Worm (Caenorhabditis elegans) whole organism, L1 larva: ENCODE results near the gene Y51H7C.13.
A peak's percentile ranks its signal among the peaks of the same experiment; 100 is the strongest.

ENCODE experiments used
- C16A3.4 ChIP-seq: fragments of 150-350 bp; optimal IDR thresholded peaks from 2 replicates; lab custom pipeline; 2014; ENCODE audit warnings: missing biosample characterization, missing genetic modification characterization
- aha-1 ChIP-seq: fragments of 150-350 bp; optimal IDR thresholded peaks from 2 replicates; lab custom pipeline; 2014; ENCODE audit warnings: missing biosample characterization, missing genetic modification characterization
- alr-1 ChIP-seq: fragments of 200-800 bp; sonication (Bioruptor generic); optimal IDR thresholded peaks from 2 replicates; lab custom pipeline; 2018; ENCODE audit warnings: borderline replicate concordance, mild to moderate bottlenecking, missing genetic modification characterization, missing compliant biosample characterization
- aly-2 ChIP-seq: fragments of 150-350 bp; optimal IDR thresholded peaks from 2 replicates; lab custom pipeline; 2014; ENCODE audit warnings: missing biosample characterization, missing genetic modification characterization
- blmp-1 ChIP-seq: fragments of 150-350 bp; optimal IDR thresholded peaks from 2 replicates; lab custom pipeline; 2014; ENCODE audit warnings: missing biosample characterization, missing genetic modification characterization
- ceh-63 ChIP-seq: fragments of 200-800 bp; sonication (Bioruptor generic); optimal IDR thresholded peaks from 2 replicates; lab custom pipeline; 2018; ENCODE audit warnings: mild to moderate bottlenecking, missing genetic modification characterization, missing compliant biosample characterization
- ceh-88 ChIP-seq: fragments of 200-800 bp; sonication (Bioruptor generic); IDR thresholded peaks from 2 replicates; pipeline ENCODE4 v1.3.6; 2022; ENCODE audit warnings: missing genetic modification characterization, missing compliant biosample characterization
- ceh-90 ChIP-seq: sonication (generic microtip); optimal IDR thresholded peaks from 2 replicates; lab custom pipeline; 2016; ENCODE audit warnings: missing genetic modification characterization, missing compliant biosample characterization
- dpl-1 ChIP-seq, 3 experiments: fragments of 150-350 bp in 2 of 3; sonication (generic microtip) in 1 of 3; optimal IDR thresholded peaks; 2 replicates each; lab custom pipeline; 2014 to 2017; ENCODE audit warnings: missing biosample characterization in 3 of 3, missing genetic modification characterization in 3 of 3, missing genetic modification reagents in 3 of 3
- dsc-1 ChIP-seq: sonication (generic microtip); optimal IDR thresholded peaks from 2 replicates; lab custom pipeline; 2016; ENCODE audit warnings: mild to moderate bottlenecking, missing genetic modification characterization, missing compliant biosample characterization
- efl-1 ChIP-seq, 4 experiments: fragments of 150-350 bp; optimal IDR thresholded peaks in 3 of 4; peaks in 1 of 4; 1 replicate in 1 of 4; 2 replicates in 3 of 4; lab custom pipeline; 2014; ENCODE audit warnings: missing biosample characterization in 2 of 4, missing genetic modification characterization in 2 of 4, missing genetic modification reagents in 2 of 4
- efl-3 ChIP-seq: fragments of 200-800 bp; sonication (Bioruptor generic); optimal IDR thresholded peaks from 2 replicates; lab custom pipeline; 2018; ENCODE audit warnings: mild to moderate bottlenecking, missing genetic modification characterization, missing compliant biosample characterization
- egl-13 ChIP-seq: sonication (generic microtip); optimal IDR thresholded peaks from 2 replicates; lab custom pipeline; 2016; ENCODE audit warnings: missing genotype, missing genetic modification reagents, missing genetic modification characterization, missing compliant biosample characterization
- fkh-8 ChIP-seq: sonication (generic microtip); optimal IDR thresholded peaks from 2 replicates; lab custom pipeline; 2016; ENCODE audit warnings: mild to moderate bottlenecking, missing genetic modification characterization, missing compliant biosample characterization
- hlh-17 ChIP-seq: fragments of 200-800 bp; sonication (Bioruptor generic); optimal IDR thresholded peaks from 2 replicates; lab custom pipeline; 2018; ENCODE audit warnings: missing genetic modification characterization, mild to moderate bottlenecking, missing compliant biosample characterization, moderate library complexity, borderline replicate concordance
- irx-1 ChIP-seq: sonication (generic microtip); optimal IDR thresholded peaks from 2 replicates; lab custom pipeline; 2016; ENCODE audit warnings: missing genetic modification characterization, missing compliant biosample characterization
- lin-14 ChIP-seq: fragments of 200-800 bp; sonication (Bioruptor generic); optimal IDR thresholded peaks from 2 replicates; lab custom pipeline; 2018; ENCODE audit warnings: mild to moderate bottlenecking, missing genetic modification characterization, moderate library complexity, missing compliant biosample characterization
- lin-39 ChIP-seq: fragments of 150-350 bp; optimal IDR thresholded peaks from 2 replicates; lab custom pipeline; 2014; ENCODE audit warnings: missing biosample characterization, missing genetic modification reagents, missing genetic modification characterization
- lsy-2 ChIP-seq, 2 experiments: fragments of 150-350 bp; optimal IDR thresholded peaks; 2 replicates each; lab custom pipeline; 2014; ENCODE audit warnings: missing biosample characterization in 2 of 2, missing genetic modification characterization in 2 of 2
- mdl-1 ChIP-seq, 2 experiments: fragments of 150-350 bp; optimal IDR thresholded peaks; 2 replicates each; lab custom pipeline; 2014 to 2017; ENCODE audit warnings: missing biosample characterization in 2 of 2, missing genetic modification characterization in 2 of 2, inconsistent platforms in 1 of 2
- mep-1 ChIP-seq: fragments of 150-350 bp; optimal IDR thresholded peaks from 2 replicates; lab custom pipeline; 2014; ENCODE audit warnings: missing biosample characterization, missing genetic modification characterization
- nhr-11 ChIP-seq: fragments of 150-350 bp; optimal IDR thresholded peaks from 2 replicates; lab custom pipeline; 2014; ENCODE audit warnings: missing biosample characterization, missing genetic modification characterization
- nhr-237 ChIP-seq: fragments of 150-350 bp; optimal IDR thresholded peaks from 2 replicates; lab custom pipeline; 2014; ENCODE audit warnings: missing biosample characterization, missing genetic modification characterization
- nhr-76 ChIP-seq: sonication (generic microtip); optimal IDR thresholded peaks from 2 replicates; lab custom pipeline; 2017; ENCODE audit warnings: missing biosample characterization, missing genetic modification characterization
- nhr-84 ChIP-seq: sonication (generic microtip); optimal IDR thresholded peaks from 2 replicates; lab custom pipeline; 2017; ENCODE audit warnings: missing biosample characterization, missing genetic modification characterization
- nhr-85 ChIP-seq: sonication (generic microtip); peaks from one replicate; lab custom pipeline; 2016; ENCODE audit warnings: missing genetic modification characterization, inconsistent platforms, missing compliant biosample characterization
- nhr-90 ChIP-seq: sonication (generic microtip); optimal IDR thresholded peaks from 2 replicates; lab custom pipeline; 2016; ENCODE audit warnings: mild to moderate bottlenecking, missing genetic modification characterization, missing compliant biosample characterization; ENCODE audit not compliant: poor library complexity
- pax-3 ChIP-seq: fragments of 200-800 bp; sonication (Bioruptor generic); optimal IDR thresholded peaks from 2 replicates; lab custom pipeline; 2018; ENCODE audit warnings: mild to moderate bottlenecking, missing genetic modification characterization, moderate library complexity, missing compliant biosample characterization
- pqm-1 ChIP-seq: sonication (generic microtip); optimal IDR thresholded peaks from 3 replicates; lab custom pipeline; 2017; ENCODE audit warnings: missing biosample characterization, missing genetic modification characterization
- rnt-1 ChIP-seq: sonication (generic microtip); optimal IDR thresholded peaks from 2 replicates; lab custom pipeline; 2016; ENCODE audit warnings: mild to moderate bottlenecking, missing genetic modification characterization, moderate library complexity, missing compliant biosample characterization
- snpc-4 ChIP-seq: fragments of 150-350 bp; optimal IDR thresholded peaks from 2 replicates; lab custom pipeline; 2014; ENCODE audit warnings: missing biosample characterization, missing genetic modification characterization
- snu-23 ChIP-seq: sonication (generic microtip); optimal IDR thresholded peaks from 2 replicates; lab custom pipeline; 2016; ENCODE audit warnings: missing genetic modification characterization, missing compliant biosample characterization
- tbx-2 ChIP-seq: sonication (generic microtip); optimal IDR thresholded peaks from 2 replicates; lab custom pipeline; 2016; ENCODE audit warnings: missing genetic modification characterization, missing compliant biosample characterization
- unc-86 ChIP-seq: sonication (generic microtip); optimal IDR thresholded peaks from 2 replicates; lab custom pipeline; 2016; ENCODE audit warnings: missing genetic modification characterization, missing compliant biosample characterization
- vab-15 ChIP-seq: sonication (generic microtip); optimal IDR thresholded peaks from 2 replicates; lab custom pipeline; 2017; ENCODE audit warnings: missing genotype, mild to moderate bottlenecking, missing genetic modification characterization, missing compliant biosample characterization
- zag-1 ChIP-seq: fragments of 150-350 bp; optimal IDR thresholded peaks from 2 replicates; lab custom pipeline; 2014; ENCODE audit warnings: missing biosample characterization, missing genetic modification characterization
- ztf-4 ChIP-seq: fragments of 150-350 bp; optimal IDR thresholded peaks from 2 replicates; lab custom pipeline; 2014; ENCODE audit warnings: missing biosample characterization, missing genetic modification characterization

Y51H7C.13 gene

DNA sequence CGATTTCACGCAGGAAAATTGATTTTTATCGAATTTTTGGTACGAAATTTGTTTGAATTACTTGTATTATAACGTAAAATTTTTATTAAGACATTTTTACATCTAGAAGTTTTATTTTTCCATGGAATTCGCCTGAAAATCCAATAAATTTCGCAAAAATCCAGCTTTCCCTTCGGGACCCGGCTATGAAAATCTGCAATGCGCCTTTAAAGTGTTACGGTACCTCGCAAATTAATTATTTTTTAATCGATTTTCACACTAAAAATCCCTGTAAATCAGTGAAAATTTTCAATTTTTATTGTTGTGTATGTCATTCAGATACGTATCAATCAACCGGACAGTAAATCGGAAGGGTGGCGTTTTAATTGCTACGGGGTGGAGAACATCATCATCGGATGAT is 34.6 kb upstream of the Y51H7C.13 start:
- TF ChIP-seq ceh-88 (GFP tag; lab: Robert Waterston, UW): no peak
- peak; percentile 11 for TF ChIP-seq blmp-1 (tag; lab: Kevin White, UChicago)

DNA sequence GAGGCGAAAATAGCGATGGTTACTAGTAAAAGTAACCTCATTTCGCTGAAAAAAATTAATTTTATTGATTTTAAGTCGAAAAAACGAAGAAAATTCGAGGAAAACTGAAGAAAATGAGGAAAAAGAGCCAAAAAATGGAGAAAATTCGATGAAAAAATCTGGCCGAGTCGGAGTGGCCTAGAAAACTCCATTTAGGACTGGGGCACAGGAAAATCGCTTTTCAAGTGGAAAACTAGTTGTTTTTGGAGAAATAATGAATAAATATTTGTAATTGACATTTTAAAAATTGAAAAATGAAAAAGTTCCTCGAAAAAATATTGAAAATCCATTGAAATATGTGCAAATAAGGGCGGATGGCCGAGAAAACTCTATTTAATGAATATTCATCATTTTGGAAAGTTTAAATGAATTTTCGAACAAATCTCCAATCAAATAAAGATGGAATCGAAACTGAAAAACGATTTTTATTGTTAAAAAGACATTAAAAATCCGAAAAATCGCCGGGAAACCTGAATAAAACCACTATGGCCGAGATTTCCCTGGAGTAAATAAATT is 34.0 kb upstream of the Y51H7C.13 start, which contains the start of gene emc-1:
Gene emc-1, minus strand, starts transcription at position 45 of the 555 bp plus-strand sequence.
- no peak for TF ChIP-seq aly-2
- peak; percentile 32 for TF ChIP-seq lin-14 (GFP tag; lab: Kevin White, UChicago)
- no peak for TF ChIP-seq pax-3
- peak; percentile 2 for TF ChIP-seq fkh-8 (tag; lab: Kevin White, UChicago)
- no peak for TF ChIP-seq efl-1 (optimal IDR thresholded peaks at IDR 0.05; lab: Kevin White, UChicago)
- TF ChIP-seq efl-1 (GFP tag; optimal IDR thresholded peaks at IDR 0.05 in 1 of 2; lab: Kevin White, UChicago): peak in 1 of 2 experiments; percentile 14
- TF ChIP-seq ceh-90 (tag; lab: Kevin White, UChicago): peak; percentile 76
- peak; percentile 8 for TF ChIP-seq nhr-90 (tag; lab: Kevin White, UChicago)
- peak; percentile 63 for TF ChIP-seq nhr-85
- peak in 1 of 3 experiments; percentile 14 for TF ChIP-seq dpl-1 (GFP tag; optimal IDR thresholded peaks at IDR 0.05; lab: Kevin White, UChicago)
- peak in 1 of 2 experiments; percentile 7 for TF ChIP-seq lsy-2 (tag; optimal IDR thresholded peaks at IDR 0.05; lab: Kevin White, UChicago)
- peak; percentile 45 for TF ChIP-seq irx-1 (tag; lab: Kevin White, UChicago)
- no peak for TF ChIP-seq aha-1 (tag; lab: Kevin White, UChicago)
- TF ChIP-seq rnt-1: peak; percentile 37
- peak; percentile 16 for TF ChIP-seq mep-1
- TF ChIP-seq ceh-63 (GFP tag; lab: Kevin White, UChicago): no peak
- TF ChIP-seq, all 84 proteins: peak for 11

DNA sequence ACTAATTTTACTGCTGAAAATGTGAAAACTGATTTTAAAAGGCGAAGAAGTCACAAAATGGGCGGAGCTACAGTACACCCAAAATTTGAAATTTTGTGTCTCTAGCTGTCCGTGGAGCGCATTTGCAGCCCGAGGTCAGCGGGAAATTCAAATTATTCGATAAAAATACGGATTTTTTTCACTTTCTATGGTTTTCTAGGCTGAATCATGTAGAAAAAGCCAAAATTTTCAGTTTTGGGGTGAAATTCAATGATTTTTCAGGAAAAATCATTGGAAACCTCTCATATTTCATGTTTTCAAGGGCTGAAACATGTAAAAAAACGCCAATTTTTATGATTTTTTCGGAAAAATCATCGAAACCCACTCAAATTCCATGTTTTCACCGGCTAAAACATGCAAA is 24.5 kb upstream of the Y51H7C.13 start:
- TF ChIP-seq lin-39 (tag; lab: Kevin White, UChicago) (no peak), dsc-1 (tag; lab: Kevin White, UChicago) (no peak), snu-23 (GFP tag; lab: Kevin White, UChicago) (no peak), snpc-4 (no peak), ztf-4 (tag; lab: Kevin White, UChicago) (no peak), hlh-17 (GFP tag; lab: Kevin White, UChicago) (no peak), ceh-88 (GFP tag; lab: Robert Waterston, UW) (no peak), egl-13 (tag; lab: Kevin White, UChicago) (no peak), nhr-11 (tag; lab: Kevin White, UChicago) (no peak), unc-86 (tag; lab: Kevin White, UChicago) (no peak), nhr-76 (tag; lab: Kevin White, UChicago) (no peak), rnt-1 (no peak)

DNA sequence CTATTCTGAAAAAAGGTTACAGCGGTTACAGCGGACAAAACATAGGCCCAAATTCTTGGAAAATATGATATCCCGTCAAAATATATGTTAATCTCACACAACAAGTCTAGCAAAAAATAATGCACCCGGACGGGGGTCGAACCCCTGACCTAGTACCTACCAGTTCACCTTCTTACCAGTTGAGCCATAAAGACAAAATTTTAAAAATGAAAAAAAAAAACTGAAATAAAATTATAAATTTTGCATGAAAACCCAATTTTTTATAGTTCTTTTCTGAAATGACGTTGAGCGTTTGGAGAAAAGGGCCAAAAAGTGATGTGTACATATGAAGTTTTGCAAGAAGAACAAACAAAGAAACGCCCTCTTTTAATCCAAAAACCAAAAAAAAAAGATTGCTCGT is 16.1 kb upstream of the Y51H7C.13 start:
- TF ChIP-seq efl-1 (optimal IDR thresholded peaks at IDR 0.05; lab: Kevin White, UChicago) (no peak), efl-1 (GFP tag; optimal IDR thresholded peaks at IDR 0.05 in 1 of 2; lab: Kevin White, UChicago) (peak in 1 of 2 experiments; percentile 39), mdl-1 (tag; optimal IDR thresholded peaks at IDR 0.05; lab: Kevin White, UChicago) (no peak)

DNA sequence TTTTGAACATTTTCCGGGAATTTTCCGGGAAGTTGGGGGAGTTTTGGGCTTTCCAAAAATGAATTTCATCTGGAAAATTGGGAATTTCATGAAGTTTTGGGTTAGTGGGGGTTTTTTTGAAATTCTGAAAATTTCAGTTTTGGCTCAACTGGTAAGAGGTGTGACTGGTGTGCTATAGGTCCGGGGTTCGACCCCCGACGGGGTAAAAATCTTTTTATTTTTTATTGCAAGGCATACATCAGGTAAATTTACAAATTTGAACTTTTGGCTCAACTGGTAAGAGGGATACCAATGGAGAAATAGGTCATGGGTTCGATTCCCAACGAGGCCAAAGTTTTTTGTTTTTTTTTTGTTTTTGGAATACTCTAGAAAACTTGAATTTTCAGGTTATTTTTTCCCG is 15.3 kb upstream of the Y51H7C.13 start:
- TF ChIP-seq vab-15 (tag; lab: Kevin White, UChicago) (no peak), lin-14 (GFP tag; lab: Kevin White, UChicago) (no peak), hlh-17 (GFP tag; lab: Kevin White, UChicago) (no peak), pqm-1 (tag; lab: Kevin White, UChicago) (no peak), C16A3.4 (tag; lab: Kevin White, UChicago) (no peak), snpc-4 (no peak), zag-1 (tag; lab: Kevin White, UChicago) (no peak), ztf-4 (tag; lab: Kevin White, UChicago) (no peak), nhr-237 (tag; lab: Kevin White, UChicago) (no peak), efl-3 (no peak), alr-1 (tag; lab: Kevin White, UChicago) (no peak), tbx-2 (tag; lab: Kevin White, UChicago) (no peak), nhr-84 (tag; lab: Kevin White, UChicago) (no peak), aly-2 (no peak), ceh-63 (GFP tag; lab: Kevin White, UChicago) (no peak), irx-1 (tag; lab: Kevin White, UChicago) (no peak)
